Worm (Caenorhabditis elegans): ENCODE measurements around the gene pink-1.

pink-1 gene

ce11 chrII:5353642-5354041 is 41.9 kb downstream of the pink-1 start (continued):
- TF ChIP-seq cebp-2 (GFP tag; IDR thresholded peaks at IDR 0.05): 0 out of 2 replicates have a peak, but pooled peaks have one; percentile 67
- TF ChIP-seq let-607 (tag; optimal IDR thresholded peaks at IDR 0.05): peak; percentile 47 to 54
- TF ChIP-seq ztf-28 (GFP tag; IDR thresholded peaks at IDR 0.05): 0 out of 2 replicates have a peak, but pooled peaks have one; percentile 26
- TF ChIP-seq tbp1 (GFP tag; optimal IDR thresholded peaks at IDR 0.05): peak; percentile 91
- TF ChIP-seq D2030.7 (GFP tag; IDR thresholded peaks at IDR 0.05): peak; percentile 37; the same call in 1 of the 2 replicates
- TF ChIP-seq chd-7 (tag; optimal IDR thresholded peaks at IDR 0.05): peak; percentile 76
- TF ChIP-seq nhr-80 (tag; optimal IDR thresholded peaks at IDR 0.05): no peak
- no peak for TF ChIP-seq ztf-22 (GFP tag; optimal IDR thresholded peaks at IDR 0.05)
- no peak for TF ChIP-seq K11D2.4 (GFP tag; IDR thresholded peaks at IDR 0.05)
- TF ChIP-seq mel-28 (tag; optimal IDR thresholded peaks at IDR 0.05; ENCODE audit: borderline replicate concordance): no peak
- no peak for TF ChIP-seq efl-1 (GFP tag; optimal IDR thresholded peaks at IDR 0.05)
- no peak for TF ChIP-seq C17E4.6 (GFP tag; IDR thresholded peaks at IDR 0.05)
- TF ChIP-seq athp-1 (tag; optimal IDR thresholded peaks at IDR 0.05): peak; percentile 89
- peak; percentile 85 for TF ChIP-seq nhr-90 (tag; optimal IDR thresholded peaks at IDR 0.05)
- no peak for TF ChIP-seq rcor-1 (GFP tag; IDR thresholded peaks at IDR 0.05)
- TF ChIP-seq akir-1 (GFP tag; optimal IDR thresholded peaks at IDR 0.05): no peak
- no peak for TF ChIP-seq sptf-2 (GFP tag; optimal IDR thresholded peaks at IDR 0.05)
- TF ChIP-seq mxl-1 (tag; optimal IDR thresholded peaks at IDR 0.05): peak; percentile 38
- peak; percentile 69 for TF ChIP-seq nhr-27 (tag; optimal IDR thresholded peaks at IDR 0.05)
- peak; percentile 77 for TF ChIP-seq pbrm-1 (GFP tag; IDR thresholded peaks at IDR 0.05)
- TF ChIP-seq unc-62 (GFP tag; optimal IDR thresholded peaks at IDR 0.05): no peak
- TF ChIP-seq somi-1 (GFP tag; optimal IDR thresholded peaks at IDR 0.05): peak; percentile 28
- peak; percentile 43 for TF ChIP-seq snpc-1.1 (tag; optimal IDR thresholded peaks at IDR 0.05; ENCODE audit: insufficient read depth)
- peak; percentile 94 for TF ChIP-seq ztf-25 (GFP tag; IDR thresholded peaks at IDR 0.05)
- TF ChIP-seq dpff-1 (tag; optimal IDR thresholded peaks at IDR 0.05): peak; percentile 84
- TF ChIP-seq attf-5 (GFP tag; optimal IDR thresholded peaks at IDR 0.05): peak; percentile 65
- peak; percentile 24 for TF ChIP-seq xnd-1 (tag; optimal IDR thresholded peaks at IDR 0.05)
- no peak for TF ChIP-seq zfh-2 (GFP tag; conservative IDR thresholded peaks at IDR 0.05)
- no peak for TF ChIP-seq egrh-3 (GFP tag; IDR thresholded peaks at IDR 0.05)
- no peak for TF ChIP-seq lir-1 (GFP tag; conservative IDR thresholded peaks at IDR 0.05)
- peak; percentile 92 for TF ChIP-seq F52B5.7 (tag; optimal IDR thresholded peaks at IDR 0.05)
- no peak for TF ChIP-seq F33H1.4 (GFP tag; IDR thresholded peaks at IDR 0.05)
- peak; percentile 8 for TF ChIP-seq snpc-4 (GFP tag; optimal IDR thresholded peaks at IDR 0.05)
- TF ChIP-seq snpc-4 (tag; optimal IDR thresholded peaks at IDR 0.05): peak in 3 of 4 experiments; percentile 38 to 52 (median 49)
- TF ChIP-seq hlh-12 (tag; optimal IDR thresholded peaks at IDR 0.05): peak; percentile 37
- TF ChIP-seq gei-17 (GFP tag; optimal IDR thresholded peaks at IDR 0.05): no peak
- peak; percentile 92 for TF ChIP-seq ceh-58 (GFP tag; IDR thresholded peaks at IDR 0.05)
- TF ChIP-seq ccch-3 (GFP tag; optimal IDR thresholded peaks at IDR 0.05): no peak
- TF ChIP-seq Y56A3A.18 (GFP tag; IDR thresholded peaks at IDR 0.05): peak; percentile 78
- peak; percentile 77 for TF ChIP-seq F57C9.4 (tag; optimal IDR thresholded peaks at IDR 0.05)
- no peak for TF ChIP-seq let-526 (GFP tag; IDR thresholded peaks at IDR 0.05)
- TF ChIP-seq hmg-1.2 (GFP tag; IDR thresholded peaks at IDR 0.05): peak; percentile 48
- no peak for TF ChIP-seq nhr-120 (GFP tag; IDR thresholded peaks at IDR 0.05)
- peak; percentile 0 for TF ChIP-seq B0035.1 (tag; optimal IDR thresholded peaks at IDR 0.05)
- peak; percentile 68 for TF ChIP-seq snpc-1.3 (tag; optimal IDR thresholded peaks at IDR 0.05; ENCODE audit: insufficient read depth)
- TF ChIP-seq T07F8.4 (tag; optimal IDR thresholded peaks at IDR 0.05): no peak
- TF ChIP-seq Y95B8A.8 (GFP tag; IDR thresholded peaks at IDR 0.05): 0 out of 2 replicates have a peak, but pooled peaks have one; percentile 75
- 0 out of 2 replicates have a peak, but pooled peaks have one; percentile 77 for TF ChIP-seq madf-3 (GFP tag; IDR thresholded peaks at IDR 0.05)
